Worm (Caenorhabditis elegans): ENCODE results near the gene ZK757.2.
A peak's percentile ranks its signal among the peaks of the same experiment; 100 is the strongest.

ZK757.2 gene

ce11 chrIII:9891324-9891723 lies 12.6 kb upstream of the ZK757.2 start, which contains the start of gene alg-4:
alg-4 (minus strand) TSS chrIII:9891424.
- TF ChIP-seq pag-3 (tag; optimal IDR thresholded peaks at IDR 0.05; ENCODE audit: borderline replicate concordance) (no peak), lin-11 (tag; optimal IDR thresholded peaks at IDR 0.05) (no peak)

ce11 chrIII:9886323-9886722 lies 7.6 kb upstream of the ZK757.2 start:
- TF ChIP-seq pax-1 (tag; optimal IDR thresholded peaks at IDR 0.05) (no peak), dmd-4 (tag; optimal IDR thresholded peaks at IDR 0.05; ENCODE audit: borderline replicate concordance) (no peak), unc-42 (tag; optimal IDR thresholded peaks at IDR 0.05) (peak; percentile 82)

ce11 chrIII:9885609-9886008 lies 6.9 kb upstream of the ZK757.2 start:
- TF ChIP-seq unc-86 (tag; optimal IDR thresholded peaks at IDR 0.05) = no peak
- TF ChIP-seq ceh-19 (GFP tag; optimal IDR thresholded peaks at IDR 0.05) = no peak
- TF ChIP-seq lin-11 (tag; optimal IDR thresholded peaks at IDR 0.05) = no peak
- no peak for TF ChIP-seq fkh-10 (GFP tag; optimal IDR thresholded peaks at IDR 0.05)
- TF ChIP-seq dve-1 (tag; optimal IDR thresholded peaks at IDR 0.05) = no peak
- TF ChIP-seq ceh-24 (tag; optimal IDR thresholded peaks at IDR 0.05) = no peak
- TF ChIP-seq che-1 (tag; optimal IDR thresholded peaks at IDR 0.05) = no peak
- TF ChIP-seq pag-3 (tag; optimal IDR thresholded peaks at IDR 0.05; ENCODE audit: borderline replicate concordance) = no peak
- no peak for TF ChIP-seq pax-1 (tag; optimal IDR thresholded peaks at IDR 0.05)
- no peak for TF ChIP-seq ceh-2 (tag; optimal IDR thresholded peaks at IDR 0.05)
- no peak for TF ChIP-seq sox-4 (tag; optimal IDR thresholded peaks at IDR 0.05)
- no peak for TF ChIP-seq mec-3 (tag; optimal IDR thresholded peaks at IDR 0.05; ENCODE audit: borderline replicate concordance)
- TF ChIP-seq pha-2 (tag; optimal IDR thresholded peaks at IDR 0.05) = no peak
- TF ChIP-seq T23F11.4 (GFP tag; optimal IDR thresholded peaks at IDR 0.05) = no peak

ce11 chrIII:9876951-9877350 lies 1.8 kb downstream of the ZK757.2 start, which contains the start of gene ZK757.10:
ZK757.10 (plus strand) TSS chrIII:9877251.
- TF ChIP-seq C08G9.2 (tag; optimal IDR thresholded peaks at IDR 0.05) = no peak
- no peak for TF ChIP-seq syd-9 (tag; optimal IDR thresholded peaks at IDR 0.05)
- TF ChIP-seq hlh-30 (tag; optimal IDR thresholded peaks at IDR 0.05; ENCODE audit: insufficient read depth) = no peak
- no peak for TF ChIP-seq odd-2 (tag; optimal IDR thresholded peaks at IDR 0.05)
- no peak for TF ChIP-seq unc-3 (GFP tag; conservative IDR thresholded peaks at IDR 0.05)
- TF ChIP-seq unc-3 (tag; optimal IDR thresholded peaks at IDR 0.05) = no peak
- no peak for TF ChIP-seq ceh-2 (tag; optimal IDR thresholded peaks at IDR 0.05)
- no peak for TF ChIP-seq hlh-8 (tag; optimal IDR thresholded peaks at IDR 0.05)
- no peak for TF ChIP-seq npax-4 (tag; optimal IDR thresholded peaks at IDR 0.05)
- TF ChIP-seq ets-4 (tag; optimal IDR thresholded peaks at IDR 0.05) = no peak
- no peak for TF ChIP-seq ceh-45 (GFP tag; IDR thresholded peaks at IDR 0.05)
- no peak for TF ChIP-seq fkh-10 (GFP tag; optimal IDR thresholded peaks at IDR 0.05)
- no peak for TF ChIP-seq ceh-31 (tag; optimal IDR thresholded peaks at IDR 0.05)
- no peak for TF ChIP-seq K02D7.2 (tag; optimal IDR thresholded peaks at IDR 0.05)
- no peak for TF ChIP-seq unc-42 (tag; optimal IDR thresholded peaks at IDR 0.05)
- TF ChIP-seq nfya-1 (tag; optimal IDR thresholded peaks at IDR 0.05) = no peak
- TF ChIP-seq eyg-1 (tag; optimal IDR thresholded peaks at IDR 0.05) = no peak
- no peak for TF ChIP-seq ceh-34 (tag; optimal IDR thresholded peaks at IDR 0.05)
- no peak for TF ChIP-seq mec-3 (tag; optimal IDR thresholded peaks at IDR 0.05; ENCODE audit: borderline replicate concordance)

- no peak for TF ChIP-seq ceh-14 (tag; optimal IDR thresholded peaks at IDR 0.05)
- no peak for TF ChIP-seq ets-4 (tag; optimal IDR thresholded peaks at IDR 0.05)
- TF ChIP-seq nfya-1 (tag; optimal IDR thresholded peaks at IDR 0.05) = peak; percentile 57
- no peak for TF ChIP-seq eyg-1 (tag; optimal IDR thresholded peaks at IDR 0.05)
- TF ChIP-seq F13H6.1 (tag; optimal IDR thresholded peaks at IDR 0.05) = no peak
- TF ChIP-seq unc-55 (GFP tag; optimal IDR thresholded peaks at IDR 0.05) = no peak
- TF ChIP-seq syd-9 (tag; optimal IDR thresholded peaks at IDR 0.05) = no peak
Measured at ce11 chrIII:9874515-9874914, 4.2 kb downstream of the ZK757.2 start.

All from whole organism, late embryonic.